Worm (Caenorhabditis elegans): ENCODE results near the gene rgs-11.

- TF ChIP-seq flt-1 (GFP tag; IDR thresholded peaks at IDR 0.05) (no peak), ref-1 (GFP tag; conservative IDR thresholded peaks at IDR 0.05) (no peak)
Measured at ce11 chrX:14976840-14977534, 12.6 kb downstream of the rgs-11 start.
